Worm (Caenorhabditis elegans): Measurements from ENCODE around the gene tiar-1.

- TF ChIP-seq nhr-11 (tag; optimal IDR thresholded peaks at IDR 0.05) = no peak
- no peak for TF ChIP-seq Y22D7AL.16 (tag; optimal IDR thresholded peaks at IDR 0.05)
- no peak for TF ChIP-seq unc-42 (tag; optimal IDR thresholded peaks at IDR 0.05)
- no peak for TF ChIP-seq ceh-48 (tag; optimal IDR thresholded peaks at IDR 0.05)
- TF ChIP-seq ceh-9 (tag; optimal IDR thresholded peaks at IDR 0.05) = no peak
- TF ChIP-seq syd-9 (tag; optimal IDR thresholded peaks at IDR 0.05) = no peak
- TF ChIP-seq mec-3 (tag; optimal IDR thresholded peaks at IDR 0.05; ENCODE audit: borderline replicate concordance) = no peak
- TF ChIP-seq che-1 (tag; optimal IDR thresholded peaks at IDR 0.05) = no peak
- TF ChIP-seq dve-1 (tag; optimal IDR thresholded peaks at IDR 0.05) = no peak
These were observed 30.5 kb upstream of the tiar-1 start, which contains the start of gene F10C1.9 for ce11 chrII:5745088-5745487.
